Worm (Caenorhabditis elegans) whole organism, late embryonic: ENCODE data around the gene his-1.

Experiments used
- ceh-34 ChIP-seq: sonication (generic microtip); optimal IDR thresholded peaks from 2 replicates; lab custom pipeline; 2016; ENCODE audit warnings: mild to moderate bottlenecking, missing genetic modification characterization, missing compliant biosample characterization
- dve-1 ChIP-seq: sonication (generic microtip); optimal IDR thresholded peaks from 2 replicates; lab custom pipeline; 2017; ENCODE audit warnings: antibody characterized with exemption, mild to moderate bottlenecking, missing genetic modification characterization, missing compliant biosample characterization
- fkh-10 ChIP-seq: fragments of 150-350 bp; optimal IDR thresholded peaks from 2 replicates; lab custom pipeline; 2014; ENCODE audit warnings: missing biosample characterization, missing genetic modification reagents, missing genetic modification characterization
- madf-2 ChIP-seq: sonication (generic microtip); optimal IDR thresholded peaks from 2 replicates; lab custom pipeline; 2017; ENCODE audit warnings: missing genetic modification characterization, missing compliant biosample characterization
- sdc-2 ChIP-seq: sonication (generic microtip); optimal IDR thresholded peaks from 2 replicates; lab custom pipeline; 2016; ENCODE audit warnings: missing genotype, missing genetic modification characterization, missing compliant biosample characterization
- ztf-16 ChIP-seq: sonication (generic microtip); optimal IDR thresholded peaks from 2 replicates; lab custom pipeline; 2017; ENCODE audit warnings: missing genetic modification characterization, missing compliant biosample characterization

DNA sequence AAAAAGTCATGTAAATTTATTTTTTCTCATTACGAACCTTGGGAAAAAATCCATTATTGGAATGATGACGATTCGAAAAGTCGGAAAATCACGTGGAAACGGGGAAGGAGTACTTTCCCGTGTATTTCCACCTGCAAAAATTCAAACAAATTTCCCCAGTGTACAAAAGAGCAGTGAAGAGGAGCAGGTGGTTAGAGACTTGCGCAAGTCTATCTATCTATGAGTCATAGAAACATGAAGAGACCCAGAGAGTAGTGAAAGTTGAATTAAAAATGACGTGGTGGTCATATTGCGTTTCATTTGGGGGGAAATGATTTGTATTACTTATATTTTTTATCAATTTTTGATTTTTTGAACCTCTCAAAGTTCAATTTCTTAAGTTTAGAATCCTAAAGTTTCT is 41.9 kb upstream of the his-1 start, which contains the start of gene nhr-50:
- TF ChIP-seq ceh-34 (tag; lab: Kevin White, UChicago), result no peak
- no peak for TF ChIP-seq ztf-16 (tag; lab: Kevin White, UChicago)
- TF ChIP-seq dve-1 (tag; lab: Kevin White, UChicago), result no peak
- TF ChIP-seq sdc-2 (tag; lab: Kevin White, UChicago), result no peak
- TF ChIP-seq fkh-10 (GFP tag; lab: Kevin White, UChicago), result no peak
- no peak for TF ChIP-seq madf-2 (tag; lab: Kevin White, UChicago)
